Fruit fly (Drosophila melanogaster) whole organism, prepupa: ENCODE measurements around the gene CG14205.
A peak's percentile ranks its signal among the peaks of the same experiment; 100 is the strongest.

Experiments
- Blimp-1 ChIP-seq: fragments of 200-800 bp; sonication (Bioruptor generic); optimal IDR thresholded peaks from 3 replicates; lab custom pipeline; 2017; ENCODE audit warnings: missing biosample characterization, missing genetic modification characterization, mild to moderate bottlenecking, moderate library complexity, missing genetic modification reagents
- CG10631 ChIP-seq: fragments of 200-800 bp; sonication (Bioruptor generic); optimal IDR thresholded peaks from 2 replicates; lab custom pipeline; 2016; ENCODE audit warnings: missing biosample characterization, missing genetic modification characterization
- CG10669 ChIP-seq: fragments of 200-800 bp; sonication (Bioruptor generic); optimal IDR thresholded peaks from 3 replicates; lab custom pipeline; 2018; ENCODE audit warnings: missing biosample characterization, mild to moderate bottlenecking, missing genetic modification characterization, moderate library complexity
- CG11294 ChIP-seq: fragments of 200-800 bp; sonication (Bioruptor generic); IDR thresholded peaks from 2 replicates; pipeline ENCODE4 v1.3.6; 2022; ENCODE audit warnings: missing biosample characterization, missing genetic modification characterization
- CG11902 ChIP-seq: fragments of 200-800 bp; sonication (Bioruptor generic); optimal IDR thresholded peaks from 3 replicates; lab custom pipeline; 2016; ENCODE audit warnings: missing biosample characterization, missing genetic modification characterization
- CG15336 ChIP-seq: fragments of 200-800 bp; sonication (Bioruptor generic); IDR thresholded peaks from 2 replicates; pipeline ENCODE4 v1.3.6; 2022; ENCODE audit warnings: missing biosample characterization, missing genetic modification characterization
- CG16779 ChIP-seq: fragments of 200-800 bp; sonication (Bioruptor generic); optimal IDR thresholded peaks from 3 replicates; lab custom pipeline; 2017; ENCODE audit warnings: missing biosample characterization, mild to moderate bottlenecking, missing genetic modification characterization
- CG3032 ChIP-seq: fragments of 200-800 bp; optimal IDR thresholded peaks from 2 replicates; lab custom pipeline; 2019; ENCODE audit warnings: missing biosample characterization, mild to moderate bottlenecking, missing genetic modification characterization, moderate library complexity
- CG31627 ChIP-seq: fragments of 200-800 bp; sonication (Bioruptor generic); optimal IDR thresholded peaks from 3 replicates; lab custom pipeline; 2016; ENCODE audit warnings: missing biosample characterization, missing genetic modification characterization
- CG32006 ChIP-seq: fragments of 200-800 bp; sonication (Bioruptor generic); optimal IDR thresholded peaks from 3 replicates; lab custom pipeline; 2017; ENCODE audit warnings: missing biosample characterization, mild to moderate bottlenecking, missing genetic modification characterization
- CG34406 ChIP-seq: fragments of 200-800 bp; sonication (Bioruptor generic); optimal IDR thresholded peaks from 3 replicates; lab custom pipeline; 2016; ENCODE audit warnings: missing biosample characterization, missing genetic modification characterization
- CG3919 ChIP-seq: fragments of 200-800 bp; sonication (Bioruptor generic); optimal IDR thresholded peaks from 3 replicates; lab custom pipeline; 2016; ENCODE audit warnings: missing biosample characterization, missing genetic modification characterization
- CG4318 ChIP-seq: fragments of 200-800 bp; sonication (Bioruptor generic); optimal IDR thresholded peaks from 3 replicates; lab custom pipeline; 2017; ENCODE audit warnings: missing biosample characterization, mild to moderate bottlenecking, missing genetic modification characterization
- CG6163 ChIP-seq: fragments of 200-800 bp; sonication (Bioruptor generic); IDR thresholded peaks from 3 replicates; pipeline ENCODE4 v1.3.6; 2022; ENCODE audit warnings: missing biosample characterization, missing genetic modification characterization
- CG6792 ChIP-seq: fragments of 200-800 bp; sonication (Bioruptor generic); optimal IDR thresholded peaks from 3 replicates; lab custom pipeline; 2016; ENCODE audit warnings: missing biosample characterization, missing genetic modification characterization
- CG6808 ChIP-seq: fragments of 200-800 bp; sonication (Bioruptor generic); optimal IDR thresholded peaks from 3 replicates; lab custom pipeline; 2017; ENCODE audit warnings: missing biosample characterization, missing genetic modification characterization, mild to moderate bottlenecking, moderate library complexity, missing genetic modification reagents
- CG6854 ChIP-seq: fragments of 200-800 bp; sonication (Bioruptor generic); optimal IDR thresholded peaks from 2 replicates; lab custom pipeline; 2017; ENCODE audit warnings: missing biosample characterization, mild to moderate bottlenecking, missing genetic modification characterization
- CG7368 ChIP-seq: fragments of 200-800 bp; sonication (Bioruptor generic); optimal IDR thresholded peaks from 3 replicates; lab custom pipeline; 2016; ENCODE audit warnings: missing biosample characterization, missing genetic modification characterization
- CG8119 ChIP-seq: fragments of 200-800 bp; sonication (Bioruptor generic); IDR thresholded peaks from 3 replicates; pipeline ENCODE4 v1.3.6; 2022; ENCODE audit warnings: missing biosample characterization, missing genetic modification characterization
- CG8319 ChIP-seq: fragments of 200-800 bp; sonication (Bioruptor generic); optimal IDR thresholded peaks from 3 replicates; lab custom pipeline; 2016; ENCODE audit warnings: missing biosample characterization, missing genetic modification characterization
- Eip93F ChIP-seq: fragments of 200-800 bp; sonication (Bioruptor generic); optimal IDR thresholded peaks from 2 replicates; lab custom pipeline; 2016; ENCODE audit warnings: missing biosample characterization, mild to moderate bottlenecking, missing genetic modification characterization
- Ets21C ChIP-seq: fragments of 200-800 bp; sonication (Bioruptor generic); optimal IDR thresholded peaks from 3 replicates; lab custom pipeline; 2016; ENCODE audit warnings: missing biosample characterization, missing genetic modification characterization
- Ets96B ChIP-seq: fragments of 200-800 bp; optimal IDR thresholded peaks from 2 replicates; lab custom pipeline; 2019; ENCODE audit warnings: missing biosample characterization, mild to moderate bottlenecking, missing genetic modification characterization, moderate library complexity
- Gug ChIP-seq: fragments of 200-800 bp; sonication (Bioruptor generic); IDR thresholded peaks from 2 replicates; pipeline ENCODE4 v1.3.6; 2022; ENCODE audit warnings: missing biosample characterization, missing genetic modification characterization
- Hr39 ChIP-seq: fragments of 200-800 bp; sonication (Bioruptor generic); optimal IDR thresholded peaks from 2 replicates; lab custom pipeline; 2016; ENCODE audit warnings: missing biosample characterization, missing genetic modification characterization
- Hr4 ChIP-seq: fragments of 200-800 bp; sonication (Bioruptor generic); optimal IDR thresholded peaks from 3 replicates; lab custom pipeline; 2016; ENCODE audit warnings: missing biosample characterization, missing genetic modification characterization
- Met ChIP-seq: fragments of 200-800 bp; sonication (Bioruptor generic); optimal IDR thresholded peaks from 3 replicates; lab custom pipeline; 2016; ENCODE audit warnings: missing biosample characterization, missing genetic modification characterization
- OdsH ChIP-seq: fragments of 200-800 bp; sonication (Bioruptor generic); optimal IDR thresholded peaks from 3 replicates; lab custom pipeline; 2016; ENCODE audit warnings: missing biosample characterization, missing genetic modification characterization
- Sox15 ChIP-seq: fragments of 200-800 bp; sonication (Bioruptor generic); optimal IDR thresholded peaks from 3 replicates; lab custom pipeline; 2016; ENCODE audit warnings: missing biosample characterization, missing genetic modification characterization
- acj6 ChIP-seq: fragments of 200-800 bp; sonication (Bioruptor generic); optimal IDR thresholded peaks from 3 replicates; lab custom pipeline; 2016; ENCODE audit warnings: missing biosample characterization, missing genetic modification characterization
- cyc ChIP-seq: fragments of 200-800 bp; sonication (Bioruptor generic); optimal IDR thresholded peaks from 3 replicates; lab custom pipeline; 2016; ENCODE audit warnings: missing biosample characterization, missing genetic modification characterization
- dac ChIP-seq: fragments of 200-800 bp; sonication (Bioruptor generic); optimal IDR thresholded peaks from 2 replicates; lab custom pipeline; 2017; ENCODE audit warnings: missing biosample characterization, mild to moderate bottlenecking, missing genetic modification characterization
- dsx ChIP-seq: fragments of 200-800 bp; optimal IDR thresholded peaks from 3 replicates; lab custom pipeline; 2019; ENCODE audit warnings: missing biosample characterization, mild to moderate bottlenecking, missing genetic modification characterization, moderate library complexity; ENCODE audit not compliant: poor library complexity, severe bottlenecking
- eg ChIP-seq: fragments of 200-800 bp; sonication (Bioruptor generic); IDR thresholded peaks from 3 replicates; pipeline ENCODE4 v1.3.6; 2022; ENCODE audit warnings: missing biosample characterization, missing genetic modification characterization
- esn ChIP-seq: fragments of 200-800 bp; sonication (Bioruptor generic); optimal IDR thresholded peaks from 2 replicates; lab custom pipeline; 2016; ENCODE audit warnings: missing biosample characterization, mild to moderate bottlenecking, missing genetic modification characterization, moderate library complexity
- fd59A ChIP-seq: fragments of 200-800 bp; sonication (Bioruptor generic); optimal IDR thresholded peaks from 2 replicates; lab custom pipeline; 2017; ENCODE audit warnings: missing biosample characterization, mild to moderate bottlenecking, missing genetic modification characterization, missing genetic modification reagents
- fkh ChIP-seq: fragments of 200-800 bp; sonication (Bioruptor generic); optimal IDR thresholded peaks from 3 replicates; lab custom pipeline; 2017; ENCODE audit warnings: missing biosample characterization, mild to moderate bottlenecking, missing genetic modification characterization, moderate library complexity
- ss ChIP-seq, 2 experiments: fragments of 200-800 bp; sonication (Bioruptor generic); optimal IDR thresholded peaks; 2 replicates in 1 of 2; 3 replicates in 1 of 2; lab custom pipeline; 2017 to 2018; ENCODE audit warnings: mild to moderate bottlenecking in 2 of 2, missing biosample characterization in 2 of 2, missing genetic modification characterization in 2 of 2, moderate library complexity in 1 of 2
- svp ChIP-seq: fragments of 200-800 bp; sonication (Bioruptor generic); peaks from one replicate; lab custom pipeline; 2016; ENCODE audit warnings: missing biosample characterization, missing genetic modification characterization
- vri ChIP-seq: fragments of 200-800 bp; sonication (Bioruptor generic); optimal IDR thresholded peaks from 3 replicates; lab custom pipeline; 2016; ENCODE audit warnings: missing biosample characterization, mild to moderate bottlenecking, missing genetic modification characterization

CG14205 gene

dm6 chrX:19597684-19598363 is 5.4 kb downstream of the CG14205 start, which contains the start of gene RpS10b (continued):
- TF ChIP-seq Blimp-1 (GFP tag; lab: Kevin White, UChicago) (peak; percentile 81), Met (GFP tag; lab: Kevin White, UChicago) (peak; percentile 90), CG34406 (GFP tag; lab: Kevin White, UChicago) (peak; percentile 87), Eip93F (GFP tag; lab: Kevin White, UChicago) (no peak), CG8319 (GFP tag; lab: Kevin White, UChicago) (peak; percentile 74), CG6854 (peak; percentile 98), eg (peak; percentile 87), cyc (GFP tag; lab: Kevin White, UChicago) (peak; percentile 84), fd59A (GFP tag; lab: Kevin White, UChicago) (peak; percentile 74), CG6792 (GFP tag; lab: Kevin White, UChicago) (peak; percentile 81), CG6163 (peak; percentile 89), Hr39 (GFP tag; lab: Kevin White, UChicago) (peak; percentile 77), acj6 (GFP tag; lab: Kevin White, UChicago) (peak; percentile 79), Ets96B (tag; lab: Kevin White, UChicago) (peak; percentile 17), CG31627 (GFP tag; lab: Kevin White, UChicago) (peak; percentile 77)
- TF ChIP-seq, all 60 proteins: peak for 53

dm6 chrX:19598503-19598902 is 6.1 kb downstream of the CG14205 start:
- TF ChIP-seq OdsH (GFP tag; lab: Kevin White, UChicago) = no peak
- no peak for TF ChIP-seq CG32006 (GFP tag; lab: Kevin White, UChicago)
- TF ChIP-seq CG7368 = no peak
- TF ChIP-seq CG11294 (GFP tag; lab: Robert Waterston, UW) = no peak
- TF ChIP-seq CG16779 (tag; lab: Kevin White, UChicago) = no peak

dm6 chrX:19601644-19602043 is 9.2 kb downstream of the CG14205 start, which contains the start of gene CG14220:
Gene CG14220, minus strand, starts transcription at chrX:19601851.
- TF ChIP-seq svp (GFP tag; lab: Kevin White, UChicago) = peak; percentile 22
- TF ChIP-seq fkh (GFP tag; lab: Kevin White, UChicago) = peak; percentile 2
- no peak for TF ChIP-seq CG11902
- TF ChIP-seq CG3032 (tag; lab: Kevin White, UChicago) = peak; percentile 12

- TF ChIP-seq CG15336 (no peak), fkh (GFP tag; lab: Kevin White, UChicago) (peak; percentile 9)
Measured at dm6 chrX:19602483-19602882, 10.1 kb downstream of the CG14205 start.

dm6 chrX:19603953-19604352 is 11.5 kb downstream of the CG14205 start:
- peak; percentile 74 for TF ChIP-seq svp (GFP tag; lab: Kevin White, UChicago)
- peak; percentile 61 for TF ChIP-seq CG10669
- TF ChIP-seq CG3919 = peak; percentile 84
- peak; percentile 54 for TF ChIP-seq CG8319 (GFP tag; lab: Kevin White, UChicago)
- TF ChIP-seq Blimp-1 (GFP tag; lab: Kevin White, UChicago) = peak; percentile 8
- TF ChIP-seq dac (GFP tag; lab: Kevin White, UChicago) = peak; percentile 23
- TF ChIP-seq CG10631 (GFP tag; lab: Kevin White, UChicago) = peak; percentile 81
- peak; percentile 42 for TF ChIP-seq Sox15
- TF ChIP-seq vri (GFP tag; lab: Kevin White, UChicago) = peak; percentile 39
- peak; percentile 66 for TF ChIP-seq cyc (GFP tag; lab: Kevin White, UChicago)
- TF ChIP-seq CG8119 = peak; percentile 85
- TF ChIP-seq CG31627 (GFP tag; lab: Kevin White, UChicago) = peak; percentile 43
- peak; percentile 64 for TF ChIP-seq esn (GFP tag; lab: Kevin White, UChicago)
- peak; percentile 54 for TF ChIP-seq CG6808
- peak; percentile 68 for TF ChIP-seq CG3032 (tag; lab: Kevin White, UChicago)
- peak; percentile 60 for TF ChIP-seq CG7368
- peak; percentile 75 for TF ChIP-seq Met (GFP tag; lab: Kevin White, UChicago)
- no peak for TF ChIP-seq Ets21C (GFP tag; lab: Kevin White, UChicago)
- TF ChIP-seq ss (GFP tag; optimal IDR thresholded peaks at IDR 0.05; lab: Kevin White, UChicago) = peak; percentile 60 to 61
- peak; percentile 12 for TF ChIP-seq Eip93F (GFP tag; lab: Kevin White, UChicago)
- peak; percentile 44 for TF ChIP-seq CG34406 (GFP tag; lab: Kevin White, UChicago)
- peak; percentile 89 for TF ChIP-seq eg
- peak; percentile 85 for TF ChIP-seq Hr4 (GFP tag; lab: Kevin White, UChicago)
- peak; percentile 65 for TF ChIP-seq CG4318
- peak; percentile 83 for TF ChIP-seq CG32006 (GFP tag; lab: Kevin White, UChicago)
- peak; percentile 76 for TF ChIP-seq Gug
- peak; percentile 66 for TF ChIP-seq dsx (GFP tag; lab: Kevin White, UChicago)
- peak; percentile 68 for TF ChIP-seq Ets96B (tag; lab: Kevin White, UChicago)
